Fruit fly (Drosophila melanogaster) whole organism, embryonic: Measurements from ENCODE around the gene schlank.

Experiments
- CG10462 ChIP-seq: fragments of 200-800 bp; sonication (Bioruptor generic); optimal IDR thresholded peaks from 2 replicates; lab custom pipeline; 2016; ENCODE audit warnings: missing biosample characterization, missing genetic modification characterization
- CG10543 ChIP-seq: fragments of 200-800 bp; sonication (Bioruptor generic); optimal IDR thresholded peaks from 3 replicates; lab custom pipeline; 2017; ENCODE audit warnings: missing biosample characterization, mild to moderate bottlenecking, missing genetic modification characterization, moderate library complexity
- CG11093 ChIP-seq: fragments of 200-800 bp; sonication (Bioruptor generic); IDR thresholded peaks from 3 replicates; pipeline ENCODE4 v1.3.6; 2022; ENCODE audit warnings: missing biosample characterization, missing genetic modification characterization
- CG12942 ChIP-seq: fragments of 200-800 bp; sonication (Bioruptor generic); optimal IDR thresholded peaks from 3 replicates; lab custom pipeline; 2016; ENCODE audit warnings: missing biosample characterization, missing genetic modification characterization
- CG13296 ChIP-seq: fragments of 200-800 bp; sonication (Bioruptor generic); optimal IDR thresholded peaks from 3 replicates; lab custom pipeline; 2018; ENCODE audit warnings: missing biosample characterization, mild to moderate bottlenecking, missing genetic modification characterization
- CG15269 ChIP-seq: fragments of 200-800 bp; sonication (Bioruptor generic); optimal IDR thresholded peaks from 2 replicates; lab custom pipeline; 2018; ENCODE audit warnings: missing biosample characterization, mild to moderate bottlenecking, missing genetic modification characterization, moderate library complexity
- CG15514 ChIP-seq: fragments of 200-800 bp; sonication (Bioruptor generic); optimal IDR thresholded peaks from 3 replicates; lab custom pipeline; 2017; ENCODE audit warnings: missing biosample characterization, missing genetic modification characterization, mild to moderate bottlenecking, moderate library complexity, missing genetic modification reagents
- CG15696 ChIP-seq: fragments of 200-800 bp; sonication (Bioruptor generic); optimal IDR thresholded peaks from 2 replicates; lab custom pipeline; 2019; ENCODE audit warnings: missing biosample characterization, mild to moderate bottlenecking, missing genetic modification characterization, moderate library complexity
- CG1602 ChIP-seq: fragments of 200-800 bp; sonication (Bioruptor generic); optimal IDR thresholded peaks from 3 replicates; lab custom pipeline; 2016; ENCODE audit warnings: missing biosample characterization, missing genetic modification characterization
- CG17385 ChIP-seq: fragments of 200-800 bp; sonication (Bioruptor generic); optimal IDR thresholded peaks from 3 replicates; lab custom pipeline; 2018; ENCODE audit warnings: missing biosample characterization, mild to moderate bottlenecking, missing genetic modification characterization
- CG2678 ChIP-seq: fragments of 200-800 bp; sonication (Bioruptor generic); optimal IDR thresholded peaks from 3 replicates; lab custom pipeline; 2019; ENCODE audit warnings: missing biosample characterization, mild to moderate bottlenecking, missing genetic modification characterization, moderate library complexity
- CG30403 ChIP-seq: fragments of 200-800 bp; sonication (Bioruptor generic); optimal IDR thresholded peaks from 3 replicates; lab custom pipeline; 2016; ENCODE audit warnings: missing biosample characterization, missing genetic modification characterization
- CG32767 ChIP-seq: fragments of 200-800 bp; sonication (Bioruptor generic); IDR thresholded peaks from 2 replicates; pipeline ENCODE4 v1.3.6; 2022; ENCODE audit warnings: missing biosample characterization, missing genetic modification characterization
- CG34224 ChIP-seq: fragments of 200-800 bp; sonication (Bioruptor generic); IDR thresholded peaks from 3 replicates; pipeline ENCODE4 v1.3.6; 2022; ENCODE audit warnings: missing biosample characterization, missing genetic modification characterization; ENCODE audit not compliant: partially characterized antibody
- CG4282 ChIP-seq: fragments of 200-800 bp; sonication (Bioruptor generic); optimal IDR thresholded peaks from 2 replicates; lab custom pipeline; 2016; ENCODE audit warnings: missing biosample characterization, missing genetic modification characterization
- CG4424 ChIP-seq: fragments of 200-800 bp; sonication (Bioruptor generic); optimal IDR thresholded peaks from 3 replicates; lab custom pipeline; 2016; ENCODE audit warnings: missing biosample characterization, missing genetic modification characterization
- CG6272 ChIP-seq: fragments of 200-800 bp; sonication (Bioruptor generic); IDR thresholded peaks from 2 replicates; pipeline ENCODE4 v1.3.6; 2022; ENCODE audit warnings: missing biosample characterization, missing genetic modification characterization
- CG6683 ChIP-seq: fragments of 200-800 bp; sonication (Bioruptor generic); optimal IDR thresholded peaks from 2 replicates; lab custom pipeline; 2017; ENCODE audit warnings: missing biosample characterization, mild to moderate bottlenecking, missing genetic modification characterization, missing genetic modification reagents
- CG8290 ChIP-seq, 3 experiments: fragments of 200-800 bp; sonication (Bioruptor generic); optimal IDR thresholded peaks; 2 replicates each; lab custom pipeline; 2016 to 2019; ENCODE audit warnings: missing biosample characterization in 3 of 3, missing genetic modification characterization in 3 of 3, mild to moderate bottlenecking in 2 of 3, moderate library complexity in 1 of 3
- CG8924 ChIP-seq: fragments of 200-800 bp; optimal IDR thresholded peaks from 3 replicates; lab custom pipeline; 2019; ENCODE audit warnings: missing biosample characterization, mild to moderate bottlenecking, missing genetic modification characterization, moderate library complexity
- CG9437 ChIP-seq: fragments of 200-800 bp; sonication (Bioruptor generic); optimal IDR thresholded peaks from 2 replicates; lab custom pipeline; 2018; ENCODE audit warnings: missing biosample characterization, mild to moderate bottlenecking, missing genetic modification characterization
- CG9932 ChIP-seq: fragments of 200-800 bp; sonication (Bioruptor generic); IDR thresholded peaks from 2 replicates; pipeline ENCODE4 v1.3.6; 2022; ENCODE audit warnings: missing biosample characterization, missing genetic modification characterization
- Deaf1 ChIP-seq: fragments of 200-800 bp; optimal IDR thresholded peaks from 3 replicates; lab custom pipeline; 2019; ENCODE audit warnings: missing biosample characterization, mild to moderate bottlenecking, missing genetic modification characterization, moderate library complexity
- Ets65A ChIP-seq: fragments of 200-800 bp; sonication (Bioruptor generic); peaks from one replicate; lab custom pipeline; 2016; ENCODE audit warnings: missing biosample characterization, missing genetic modification characterization
- Hr78 ChIP-seq, 2 experiments: fragments of 200-800 bp in 1 of 2; fragments of >200 bp in 1 of 2; sonication (Bioruptor generic) in 1 of 2; optimal IDR thresholded peaks; 2 replicates each; lab custom pipeline; 2017 to 2019; ENCODE audit warnings: missing biosample characterization in 2 of 2, missing genetic modification characterization in 2 of 2, mild to moderate bottlenecking in 1 of 2, moderate library complexity in 1 of 2
- Kr ChIP-seq: fragments of 200-800 bp; sonication (Bioruptor generic); optimal IDR thresholded peaks from 2 replicates; lab custom pipeline; 2017; ENCODE audit warnings: missing biosample characterization, mild to moderate bottlenecking, missing genetic modification characterization
- Lhr ChIP-seq: fragments of 200-800 bp; sonication (Bioruptor generic); optimal IDR thresholded peaks from 3 replicates; lab custom pipeline; 2017; ENCODE audit warnings: mild to moderate bottlenecking, missing biosample characterization, missing genetic modification reagents, missing genetic modification characterization
- NFAT ChIP-seq: fragments of 200-800 bp; sonication (Bioruptor generic); IDR thresholded peaks from 2 replicates; pipeline ENCODE4 v1.3.6; 2022; ENCODE audit warnings: missing biosample characterization, missing genetic modification characterization
- NK7.1 ChIP-seq: fragments of 200-800 bp; sonication (Bioruptor generic); optimal IDR thresholded peaks from 3 replicates; lab custom pipeline; 2016; ENCODE audit warnings: missing biosample characterization, missing genetic modification characterization
- Poxn ChIP-seq: fragments of 200-800 bp; sonication (Bioruptor generic); IDR thresholded peaks from 2 replicates; pipeline ENCODE4 v1.3.6; 2022; ENCODE audit warnings: missing biosample characterization, missing genetic modification characterization
- Ptx1 ChIP-seq: fragments of 200-800 bp; sonication (Bioruptor generic); IDR thresholded peaks from 2 replicates; pipeline ENCODE4 v1.3.6; 2022; ENCODE audit warnings: missing biosample characterization, missing genetic modification characterization
- Scr ChIP-seq: fragments of 200-800 bp; sonication (Bioruptor generic); IDR thresholded peaks from 2 replicates; pipeline ENCODE4 v1.3.6; 2022; ENCODE audit warnings: missing biosample characterization, missing genetic modification characterization; ENCODE audit not compliant: partially characterized antibody
- bbx ChIP-seq: fragments of 200-800 bp; sonication (Bioruptor generic); IDR thresholded peaks from 2 replicates; pipeline ENCODE4 v1.3.6; 2022; ENCODE audit warnings: missing biosample characterization, missing genetic modification characterization; ENCODE audit not compliant: partially characterized antibody
- bcd ChIP-seq: fragments of 200-800 bp; sonication (Bioruptor generic); optimal IDR thresholded peaks from 2 replicates; lab custom pipeline; 2017; ENCODE audit warnings: missing biosample characterization, mild to moderate bottlenecking, missing genetic modification characterization
- cad ChIP-seq: fragments of >200 bp; optimal IDR thresholded peaks from 2 replicates; lab custom pipeline; 2017; ENCODE audit warnings: missing biosample characterization, missing genetic modification characterization
- cg ChIP-seq: fragments of 200-800 bp; sonication (Bioruptor generic); optimal IDR thresholded peaks from 3 replicates; lab custom pipeline; 2019; ENCODE audit warnings: missing biosample characterization, mild to moderate bottlenecking, missing genetic modification characterization, moderate library complexity
- danr ChIP-seq: fragments of 200-800 bp; sonication (Bioruptor generic); IDR thresholded peaks from 2 replicates; pipeline ENCODE4 v1.3.6; 2022; ENCODE audit warnings: missing biosample characterization, missing genetic modification characterization
- disco-r ChIP-seq: fragments of 200-800 bp; sonication (Bioruptor generic); optimal IDR thresholded peaks from 2 replicates; lab custom pipeline; 2016; ENCODE audit warnings: missing biosample characterization, missing genetic modification characterization
- esg ChIP-seq: fragments of 200-800 bp; sonication (Bioruptor generic); conservative IDR thresholded peaks from 2 replicates; pipeline ENCODE4 v1.3.6; 2022; ENCODE audit warnings: missing biosample characterization, missing genetic modification characterization
- fd64A ChIP-seq: fragments of 200-800 bp; sonication (Bioruptor generic); optimal IDR thresholded peaks from 3 replicates; lab custom pipeline; 2018; ENCODE audit warnings: missing biosample characterization, mild to moderate bottlenecking, missing genetic modification characterization
- gem ChIP-seq: fragments of 200-800 bp; sonication (Bioruptor generic); optimal IDR thresholded peaks from 2 replicates; lab custom pipeline; 2019; ENCODE audit warnings: missing biosample characterization, mild to moderate bottlenecking, missing genetic modification characterization, moderate library complexity
- gt ChIP-seq: fragments of 200-800 bp; sonication (Bioruptor generic); IDR thresholded peaks from 2 replicates; pipeline ENCODE4 v1.3.6; 2022; ENCODE audit warnings: missing biosample characterization, missing genetic modification characterization
- insv ChIP-seq, 2 experiments: fragments of 200-800 bp; sonication (Bioruptor generic); optimal IDR thresholded peaks; 3 replicates each; lab custom pipeline; 2016 to 2018; ENCODE audit warnings: missing biosample characterization in 2 of 2, missing genetic modification characterization in 2 of 2
- jumu ChIP-seq: fragments of 200-800 bp; sonication (Bioruptor generic); optimal IDR thresholded peaks from 3 replicates; lab custom pipeline; 2016; ENCODE audit warnings: missing biosample characterization, missing genetic modification characterization
- kay ChIP-seq: fragments of 200-800 bp; sonication (Bioruptor generic); optimal IDR thresholded peaks from 2 replicates; lab custom pipeline; 2016; ENCODE audit warnings: missing biosample characterization, missing genetic modification characterization
- mld ChIP-seq: fragments of 200-800 bp; sonication (Bioruptor generic); IDR thresholded peaks from 3 replicates; pipeline ENCODE4 v1.3.6; 2022; ENCODE audit warnings: missing biosample characterization, missing genetic modification characterization; ENCODE audit not compliant: partially characterized antibody
- org-1 ChIP-seq: fragments of 200-800 bp; sonication (Bioruptor generic); optimal IDR thresholded peaks from 2 replicates; lab custom pipeline; 2017; ENCODE audit warnings: missing biosample characterization, missing genetic modification characterization
- repo ChIP-seq: fragments of 200-800 bp; sonication (Bioruptor generic); optimal IDR thresholded peaks from 2 replicates; lab custom pipeline; 2016; ENCODE audit warnings: missing biosample characterization, missing genetic modification characterization
- vnd ChIP-seq: fragments of 200-800 bp; sonication (Bioruptor generic); IDR thresholded peaks from 3 replicates; pipeline ENCODE4 v1.3.6; 2022; ENCODE audit warnings: missing biosample characterization, missing genetic modification characterization; ENCODE audit not compliant: partially characterized antibody
- z ChIP-seq: fragments of 200-800 bp; sonication (Bioruptor generic); IDR thresholded peaks from 3 replicates; pipeline ENCODE4 v1.3.6; 2022; ENCODE audit warnings: missing biosample characterization, missing genetic modification characterization

Gene schlank

DNA sequence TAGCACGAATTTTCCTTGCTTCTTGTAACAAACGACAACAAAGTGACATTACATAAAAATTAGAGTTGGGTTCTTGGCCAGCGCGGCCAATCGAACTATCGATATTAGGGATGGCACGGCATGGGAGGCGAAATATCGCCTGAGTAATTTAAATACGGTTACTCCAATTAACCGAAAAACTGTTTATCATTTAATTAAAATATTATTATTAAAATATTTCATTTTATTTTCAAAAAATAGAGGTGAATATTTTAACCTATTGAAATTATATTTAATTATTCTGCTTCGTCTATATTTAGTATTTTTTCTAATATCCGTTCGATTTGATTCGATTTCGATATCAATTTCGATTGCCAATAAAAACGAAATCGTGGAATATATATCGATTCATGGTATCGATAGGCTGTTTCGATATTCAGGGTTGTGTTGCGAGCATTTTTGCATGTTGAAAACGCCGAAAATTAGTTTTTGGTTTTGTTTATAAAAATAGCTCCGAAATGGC is 11.6 kb downstream of the schlank start, which contains the start of the genes Rbcn-3A and Spx (continued):
- TF ChIP-seq jumu (GFP tag; lab: Kevin White, UChicago) (no peak), z (GFP tag; lab: Robert Waterston, UW) (no peak), CG11093 (GFP tag; lab: Robert Waterston, UW) (no peak), CG9437 (GFP tag; lab: Kevin White, UChicago) (no peak), insv (GFP tag; optimal IDR thresholded peaks at IDR 0.05; lab: Kevin White, UChicago) (no peak), gem (tag; lab: Kevin White, UChicago) (peak; percentile 61), CG6683 (GFP tag; lab: Kevin White, UChicago) (no peak), Ptx1 (peak; percentile 47), CG1602 (GFP tag; lab: Kevin White, UChicago) (peak; percentile 5), Lhr (GFP tag; lab: Kevin White, UChicago) (peak; percentile 19), CG17385 (GFP tag; lab: Kevin White, UChicago) (no peak), repo (GFP tag; lab: Kevin White, UChicago) (no peak), CG15514 (GFP tag; lab: Kevin White, UChicago) (peak; percentile 31), gt (GFP tag; lab: Robert Waterston, UW) (no peak), cg (GFP tag; lab: Kevin White, UChicago) (no peak), CG15269 (peak; percentile 41), Hr78 (GFP tag; optimal IDR thresholded peaks at IDR 0.05; lab: Kevin White, UChicago) (no peak), bcd (GFP tag; lab: Kevin White, UChicago) (no peak), cad (GFP tag; lab: Kevin White, UChicago) (no peak), Ets65A (GFP tag; lab: Kevin White, UChicago) (peak; percentile 9), bbx (GFP tag; lab: Robert Waterston, UW) (peak; percentile 79), CG10543 (GFP tag; lab: Kevin White, UChicago) (peak; percentile 16), CG13296 (peak; percentile 19), CG8924 (tag; lab: Kevin White, UChicago) (peak; percentile 52), CG10462 (no peak), CG2678 (tag; lab: Kevin White, UChicago) (peak; percentile 34), CG12942 (GFP tag; lab: Kevin White, UChicago) (peak; percentile 3), CG30403 (GFP tag; lab: Kevin White, UChicago) (peak; percentile 46), mld (peak; percentile 61; the same call in 2 of the 3 replicates), CG34224 (peak; percentile 81), fd64A (no peak), CG9932 (GFP tag; lab: Robert Waterston, UW) (peak; percentile 63), CG6272 (0 out of 2 replicates have a peak, but pooled peaks have one; percentile 18), Scr (GFP tag; lab: Robert Waterston, UW) (peak; percentile 94), Poxn (GFP tag; lab: Robert Waterston, UW) (no peak), kay (GFP tag; lab: Kevin White, UChicago) (no peak), Deaf1 (tag; lab: Kevin White, UChicago) (no peak), esg (GFP tag; lab: Robert Waterston, UW) (no peak), danr (GFP tag; lab: Robert Waterston, UW) (no peak), NFAT (GFP tag; lab: Robert Waterston, UW) (no peak), CG4282 (no peak), NK7.1 (GFP tag; lab: Kevin White, UChicago) (no peak), Kr (GFP tag; lab: Kevin White, UChicago) (no peak), disco-r (no peak), vnd (GFP tag; lab: Robert Waterston, UW) (peak; percentile 85), org-1 (GFP tag; lab: Kevin White, UChicago) (no peak), CG32767 (GFP tag; lab: Robert Waterston, UW) (0 out of 2 replicates have a peak, but pooled peaks have one; percentile 12), CG4424 (GFP tag; lab: Kevin White, UChicago) (peak; percentile 40), CG15696 (tag; lab: Kevin White, UChicago) (no peak), CG8290 (GFP tag; optimal IDR thresholded peaks at IDR 0.05; lab: Kevin White, UChicago) (no peak), CG8290 (tag; optimal IDR thresholded peaks at IDR 0.05; lab: Kevin White, UChicago) (no peak)
